1 fruit fly cellular context compared by ENCODE assay signal in genomic region chr3L:17513893-17514616, dm6.
TF ChIP-seq lines count a peak whose summit lies in the region.

U4-U6-60K (minus strand) TSS chr3L:17513912.
CG7564 (plus strand) TSS chr3L:17514298.

TF ChIP-seq in whole organism, embryonic, 481 proteins besides CTCF, POLR2A, EP300 and RAD21 (continued from another document and continues in another):
- TF ChIP-seq CG17912 (GFP tag; optimal IDR thresholded peaks at IDR 0.05; lab: Kevin White, UChicago) (peak; percentile 52), dmrt99B (tag; optimal IDR thresholded peaks at IDR 0.05; lab: Kevin White, UChicago) (no peak), repo (GFP tag; optimal IDR thresholded peaks at IDR 0.05; lab: Kevin White, UChicago) (no peak), otp (GFP tag; IDR thresholded peaks at IDR 0.05; lab: Robert Waterston, UW) (no peak), pnt (GFP tag; optimal IDR thresholded peaks at IDR 0.05; lab: Kevin White, UChicago) (no peak), emc (GFP tag; optimal IDR thresholded peaks at IDR 0.05; lab: Kevin White, UChicago) (peak; percentile 44), fd102C (GFP tag; optimal IDR thresholded peaks at IDR 0.05; lab: Kevin White, UChicago) (no peak), CG16863 (GFP tag; optimal IDR thresholded peaks at IDR 0.05; lab: Kevin White, UChicago) (no peak), aop (GFP tag; IDR thresholded peaks at IDR 0.05; lab: Robert Waterston, UW) (no peak), Nf-YC (tag; optimal IDR thresholded peaks at IDR 0.05; lab: Kevin White, UChicago) (peak; percentile 67), ftz-f1 (GFP tag; optimal IDR thresholded peaks at IDR 0.05; lab: Kevin White, UChicago) (no peak), Max (GFP tag; optimal IDR thresholded peaks at IDR 0.05; lab: Kevin White, UChicago) (peak; percentile 61), CG4328 (GFP tag; optimal IDR thresholded peaks at IDR 0.05; lab: Kevin White, UChicago) (peak; percentile 46), Neu2 (GFP tag; optimal IDR thresholded peaks at IDR 0.05; lab: Kevin White, UChicago; ENCODE audit: borderline replicate concordance) (no peak), org-1 (GFP tag; optimal IDR thresholded peaks at IDR 0.05; lab: Kevin White, UChicago) (no peak), bcd (GFP tag; optimal IDR thresholded peaks at IDR 0.05; lab: Kevin White, UChicago) (peak; percentile 81), CG18764 (GFP tag; optimal IDR thresholded peaks at IDR 0.05; lab: Kevin White, UChicago) (peak; percentile 37), amos (GFP tag; IDR thresholded peaks at IDR 0.05; lab: Robert Waterston, UW; ENCODE audit: partially characterized antibody) (peak; percentile 98), CG6272 (GFP tag; IDR thresholded peaks at IDR 0.05; lab: Robert Waterston, UW) (peak; percentile 41; the same call in 1 of the 2 replicates), CG14667 (GFP tag; IDR thresholded peaks at IDR 0.05; lab: Robert Waterston, UW) (0 out of 2 replicates have a peak, but pooled peaks have one; percentile 30), h (optimal IDR thresholded peaks at IDR 0.05; lab: Kevin White, UChicago) (no peak), p53 (GFP tag; optimal IDR thresholded peaks at IDR 0.05; lab: Kevin White, UChicago) (no peak), Nf-YB (GFP tag; optimal IDR thresholded peaks at IDR 0.05; lab: Kevin White, UChicago) (peak; percentile 31), tio (GFP tag; optimal IDR thresholded peaks at IDR 0.05; lab: Kevin White, UChicago) (no peak), CG6854 (GFP tag; optimal IDR thresholded peaks at IDR 0.05; lab: Kevin White, UChicago) (peak; percentile 23), disco-r (GFP tag; optimal IDR thresholded peaks at IDR 0.05; lab: Kevin White, UChicago) (peak; percentile 26), hbn (GFP tag; IDR thresholded peaks at IDR 0.05; lab: Robert Waterston, UW; ENCODE audit: partially characterized antibody) (peak; percentile 87), B-H1 (GFP tag; IDR thresholded peaks at IDR 0.05; lab: Robert Waterston, UW) (no peak), wor (GFP tag; IDR thresholded peaks at IDR 0.05; lab: Robert Waterston, UW) (no peak), CG12155 (GFP tag; optimal IDR thresholded peaks at IDR 0.05; lab: Kevin White, UChicago) (peak; percentile 77), CG15696 (tag; optimal IDR thresholded peaks at IDR 0.05; lab: Kevin White, UChicago) (peak; percentile 38), ATbp (GFP tag; optimal IDR thresholded peaks at IDR 0.05; lab: Kevin White, UChicago) (no peak), CG10959 (GFP tag; IDR thresholded peaks at IDR 0.05; lab: Robert Waterston, UW) (no peak), ro (GFP tag; IDR thresholded peaks at IDR 0.05; lab: Robert Waterston, UW) (no peak), CG10462 (GFP tag; optimal IDR thresholded peaks at IDR 0.05; lab: Kevin White, UChicago) (peak; percentile 15), Ets65A (GFP tag; lab: Kevin White, UChicago) (peak; percentile 95), TFAM (GFP tag; optimal IDR thresholded peaks at IDR 0.05; lab: Kevin White, UChicago) (no peak), CG10321 (GFP tag; IDR thresholded peaks at IDR 0.05; lab: Robert Waterston, UW) (no peak), CG17802 (tag; optimal IDR thresholded peaks at IDR 0.05; lab: Kevin White, UChicago) (no peak), Optix (GFP tag; IDR thresholded peaks at IDR 0.05; lab: Robert Waterston, UW) (no peak), tx (GFP tag; optimal IDR thresholded peaks at IDR 0.05; lab: Kevin White, UChicago) (peak; percentile 38), CG31365 (tag; optimal IDR thresholded peaks at IDR 0.05; lab: Kevin White, UChicago) (no peak), Doc3 (GFP tag; IDR thresholded peaks at IDR 0.05; lab: Robert Waterston, UW; ENCODE audit: partially characterized antibody) (peak; percentile 87), ttk (GFP tag; IDR thresholded peaks at IDR 0.05; lab: Robert Waterston, UW) (no peak), CG15011 (GFP tag; optimal IDR thresholded peaks at IDR 0.05; lab: Kevin White, UChicago) (peak; percentile 42), cad (GFP tag; optimal IDR thresholded peaks at IDR 0.05; lab: Kevin White, UChicago) (no peak), btn (GFP tag; optimal IDR thresholded peaks at IDR 0.05; lab: Kevin White, UChicago) (no peak), bowl (GFP tag; IDR thresholded peaks at IDR 0.05; lab: Robert Waterston, UW) (no peak), mld (GFP tag; IDR thresholded peaks at IDR 0.05; lab: Robert Waterston, UW; ENCODE audit: partially characterized antibody) (peak; percentile 95), CG4404 (GFP tag; IDR thresholded peaks at IDR 0.05; lab: Robert Waterston, UW) (peak; percentile 58), Dbx (GFP tag; IDR thresholded peaks at IDR 0.05; lab: Robert Waterston, UW) (peak; percentile 84), CG4617 (GFP tag; optimal IDR thresholded peaks at IDR 0.05; lab: Kevin White, UChicago; ENCODE audit: borderline replicate concordance) (peak; percentile 72), CG9797 (GFP tag; optimal IDR thresholded peaks at IDR 0.05; lab: Kevin White, UChicago) (peak; percentile 6), CG12391 (tag; optimal IDR thresholded peaks at IDR 0.05; lab: Kevin White, UChicago) (peak; percentile 73), pb (GFP tag; optimal IDR thresholded peaks at IDR 0.05; lab: Kevin White, UChicago) (no peak), CG4707 (GFP tag; optimal IDR thresholded peaks at IDR 0.05; lab: Kevin White, UChicago) (no peak), CG5180 (GFP tag; optimal IDR thresholded peaks at IDR 0.05; lab: Kevin White, UChicago) (no peak), dimm (GFP tag; IDR thresholded peaks at IDR 0.05; lab: Robert Waterston, UW) (no peak), tgo (GFP tag; IDR thresholded peaks at IDR 0.05; lab: Robert Waterston, UW) (peak; percentile 43), sim (GFP tag; IDR thresholded peaks at IDR 0.05; lab: Robert Waterston, UW) (no peak), salm (tag; optimal IDR thresholded peaks at IDR 0.05; lab: Kevin White, UChicago) (no peak), Eip74EF (GFP tag; optimal IDR thresholded peaks at IDR 0.05; lab: Kevin White, UChicago) (no peak), MBD-R2 (GFP tag; IDR thresholded peaks at IDR 0.05; lab: Robert Waterston, UW) (0 out of 2 replicates have a peak, but pooled peaks have one; percentile 27), crol (GFP tag; IDR thresholded peaks at IDR 0.05; lab: Robert Waterston, UW) (no peak), Bdp1 (GFP tag; optimal IDR thresholded peaks at IDR 0.05; lab: Kevin White, UChicago) (peak; percentile 64), pita (GFP tag; optimal IDR thresholded peaks at IDR 0.05; lab: Kevin White, UChicago) (no peak), bsh (GFP tag; optimal IDR thresholded peaks at IDR 0.05; lab: Kevin White, UChicago) (peak in 1 of 2 experiments; percentile 8), CG11723 (GFP tag; optimal IDR thresholded peaks at IDR 0.05; lab: Kevin White, UChicago) (peak; percentile 45), CG15269 (tag; optimal IDR thresholded peaks at IDR 0.05; lab: Kevin White, UChicago) (no peak), CG13123 (GFP tag; optimal IDR thresholded peaks at IDR 0.05; lab: Kevin White, UChicago) (peak; percentile 15), CG12071 (GFP tag; optimal IDR thresholded peaks at IDR 0.05; lab: Kevin White, UChicago) (no peak), CG3163 (GFP tag; optimal IDR thresholded peaks at IDR 0.05; lab: Kevin White, UChicago) (peak; percentile 14), tin (GFP tag; optimal IDR thresholded peaks at IDR 0.05; lab: Kevin White, UChicago) (peak; percentile 71), CG3407 (GFP tag; optimal IDR thresholded peaks at IDR 0.05; lab: Kevin White, UChicago) (peak; percentile 3), CG31224 (GFP tag; IDR thresholded peaks at IDR 0.05; lab: Robert Waterston, UW) (peak; percentile 40; the same call in 1 of the 2 replicates), Atf3 (GFP tag; optimal IDR thresholded peaks at IDR 0.05; lab: Kevin White, UChicago) (peak; percentile 38), Asciz (GFP tag; optimal IDR thresholded peaks at IDR 0.05; lab: Kevin White, UChicago) (no peak), CG12659 (GFP tag; optimal IDR thresholded peaks at IDR 0.05; lab: Kevin White, UChicago) (peak; percentile 82), CG17612 (GFP tag; IDR thresholded peaks at IDR 0.05; lab: Robert Waterston, UW) (no peak), CG10431 (GFP tag; optimal IDR thresholded peaks at IDR 0.05; lab: Kevin White, UChicago) (no peak), CG6254 (GFP tag; optimal IDR thresholded peaks at IDR 0.05; lab: Kevin White, UChicago) (no peak), Rfx (GFP tag; IDR thresholded peaks at IDR 0.05; lab: Robert Waterston, UW) (peak; percentile 79), da (GFP tag; optimal IDR thresholded peaks at IDR 0.05; lab: Kevin White, UChicago) (no peak), CG14050 (GFP tag; IDR thresholded peaks at IDR 0.05; lab: Robert Waterston, UW) (no peak), toy (GFP tag; IDR thresholded peaks at IDR 0.05; lab: Robert Waterston, UW) (no peak; the same call in 1 of the 2 replicates), CG7745 (tag; optimal IDR thresholded peaks at IDR 0.05; lab: Kevin White, UChicago) (no peak), slbo (GFP tag; IDR thresholded peaks at IDR 0.05; lab: Robert Waterston, UW) (peak; percentile 77), caup (GFP tag; optimal IDR thresholded peaks at IDR 0.05; lab: Kevin White, UChicago; ENCODE audit: severe bottlenecking) (peak; percentile 57), Six4 (GFP tag; optimal IDR thresholded peaks at IDR 0.05; lab: Kevin White, UChicago) (peak; percentile 39), CG9609 (GFP tag; optimal IDR thresholded peaks at IDR 0.05; lab: Kevin White, UChicago) (peak; percentile 44), NK7.1 (GFP tag; optimal IDR thresholded peaks at IDR 0.05; lab: Kevin White, UChicago) (no peak), CG15073 (GFP tag; optimal IDR thresholded peaks at IDR 0.05; lab: Kevin White, UChicago) (no peak), CG7839 (tag; optimal IDR thresholded peaks at IDR 0.05; lab: Kevin White, UChicago) (peak; percentile 60), abd-A (tag; optimal IDR thresholded peaks at IDR 0.05; lab: Kevin White, UChicago) (no peak), Ada2b (GFP tag; IDR thresholded peaks at IDR 0.05; lab: Robert Waterston, UW) (no peak), Tbp (GFP tag; optimal IDR thresholded peaks at IDR 0.05; lab: Kevin White, UChicago) (peak; percentile 27), CG11560 (tag; IDR thresholded peaks at IDR 0.05; lab: Robert Waterston, UW) (no peak), shn (GFP tag; optimal IDR thresholded peaks at IDR 0.05; lab: Kevin White, UChicago) (peak; percentile 5), Dad (GFP tag; optimal IDR thresholded peaks at IDR 0.05; lab: Kevin White, UChicago) (peak; percentile 22), Adf1 (GFP tag; IDR thresholded peaks at IDR 0.05; lab: Robert Waterston, UW) (no peak), az2 (GFP tag; optimal IDR thresholded peaks at IDR 0.05; lab: Kevin White, UChicago) (peak; percentile 43), vvl (GFP tag; IDR thresholded peaks at IDR 0.05; lab: Robert Waterston, UW) (peak; percentile 54), Sin3A (optimal IDR thresholded peaks at IDR 0.05; lab: Kevin White, UChicago) (peak; percentile 90), E2f1 (GFP tag; IDR thresholded peaks at IDR 0.05; lab: Robert Waterston, UW) (no peak), Ets97D (GFP tag; optimal IDR thresholded peaks at IDR 0.05; lab: Kevin White, UChicago) (peak; percentile 45), ssp (GFP tag; IDR thresholded peaks at IDR 0.05; lab: Robert Waterston, UW) (peak; percentile 54), CG3065 (GFP tag; optimal IDR thresholded peaks at IDR 0.05; lab: Kevin White, UChicago) (peak; percentile 31), hkb (optimal IDR thresholded peaks at IDR 0.05; lab: Kevin White, UChicago) (peak; percentile 61), hkb (GFP tag; IDR thresholded peaks at IDR 0.05; lab: Robert Waterston, UW) (no peak), CG10267 (tag; optimal IDR thresholded peaks at IDR 0.05; lab: Kevin White, UChicago) (peak; percentile 98), Nf-YA (GFP tag; IDR thresholded peaks at IDR 0.05; lab: Robert Waterston, UW) (no peak), tup (GFP tag; optimal IDR thresholded peaks at IDR 0.05; lab: Kevin White, UChicago) (peak; percentile 15), Sry-δ (GFP tag; optimal IDR thresholded peaks at IDR 0.05; lab: Kevin White, UChicago) (peak; percentile 79), sima (GFP tag; optimal IDR thresholded peaks at IDR 0.05; lab: Kevin White, UChicago) (no peak), dmrt11E (tag; optimal IDR thresholded peaks at IDR 0.05; lab: Kevin White, UChicago) (peak; percentile 42), NFAT (GFP tag; IDR thresholded peaks at IDR 0.05; lab: Robert Waterston, UW) (peak; percentile 76), Myb (GFP tag; optimal IDR thresholded peaks at IDR 0.05; lab: Kevin White, UChicago) (peak; percentile 65), vfl (GFP tag; optimal IDR thresholded peaks at IDR 0.05; lab: Kevin White, UChicago) (peak; percentile 57), CG8478 (optimal IDR thresholded peaks at IDR 0.05; lab: Kevin White, UChicago) (no peak), CG12942 (GFP tag; optimal IDR thresholded peaks at IDR 0.05; lab: Kevin White, UChicago) (peak; percentile 61), tap (tag; optimal IDR thresholded peaks at IDR 0.05; lab: Kevin White, UChicago) (no peak), nmo (GFP tag; optimal IDR thresholded peaks at IDR 0.05; lab: Kevin White, UChicago) (peak; percentile 81), esg (GFP tag; conservative IDR thresholded peaks at IDR 0.05; lab: Robert Waterston, UW) (peak; percentile 17; the same call in 1 of the 2 replicates), CG18262 (tag; optimal IDR thresholded peaks at IDR 0.05; lab: Kevin White, UChicago) (peak; percentile 54), gfzf (GFP tag; optimal IDR thresholded peaks at IDR 0.05; lab: Kevin White, UChicago) (peak; percentile 4), CG1529 (GFP tag; optimal IDR thresholded peaks at IDR 0.05; lab: Kevin White, UChicago) (no peak), lmd (GFP tag; IDR thresholded peaks at IDR 0.05; lab: Robert Waterston, UW) (peak; percentile 62; the same call in 1 of the 2 replicates), Camta (GFP tag; optimal IDR thresholded peaks at IDR 0.05; lab: Kevin White, UChicago) (peak; percentile 52), CG10565 (GFP tag; optimal IDR thresholded peaks at IDR 0.05; lab: Kevin White, UChicago) (no peak), pan (optimal IDR thresholded peaks at IDR 0.05; lab: Kevin White, UChicago) (no peak), pan (GFP tag; optimal IDR thresholded peaks at IDR 0.05 in 1 of 2, IDR thresholded peaks at IDR 0.05 in 1 of 2) (no peak), sug (tag; optimal IDR thresholded peaks at IDR 0.05; lab: Kevin White, UChicago) (peak; percentile 74), crc (GFP tag; optimal IDR thresholded peaks at IDR 0.05; lab: Kevin White, UChicago) (peak; percentile 15), CG10654 (GFP tag; optimal IDR thresholded peaks at IDR 0.05; lab: Kevin White, UChicago) (peak; percentile 60), Hr39 (optimal IDR thresholded peaks at IDR 0.05; lab: Kevin White, UChicago) (no peak)
